Fruit fly (Drosophila melanogaster): ENCODE measurements around the gene spdi.

spdi gene

dm6 chrX:542069-542468 lies 77.9 kb downstream of the spdi start:
- TF ChIP-seq CG15710 (tag; optimal IDR thresholded peaks at IDR 0.05) (no peak), CG4496 (GFP tag; IDR thresholded peaks at IDR 0.05) (no peak), CG13204 (GFP tag; optimal IDR thresholded peaks at IDR 0.05) (no peak), fd96Ca (GFP tag; IDR thresholded peaks at IDR 0.05) (no peak), EcR (GFP tag; optimal IDR thresholded peaks at IDR 0.05) (no peak), CG9948 (tag; optimal IDR thresholded peaks at IDR 0.05) (no peak), gl (tag; optimal IDR thresholded peaks at IDR 0.05) (no peak)

Data from whole organism, pupa.